Worm (Caenorhabditis elegans) whole organism, L3 larva: ENCODE measurements around the gene F02E11.7.

Experiments used
- R02D3.7 ChIP-seq: fragments of 150-350 bp; optimal IDR thresholded peaks from 2 replicates; lab custom pipeline; 2014; ENCODE audit warnings: missing biosample characterization, missing genetic modification characterization
- ZK546.5 ChIP-seq: sonication (generic microtip); optimal IDR thresholded peaks from 2 replicates; lab custom pipeline; 2017; ENCODE audit warnings: missing biosample characterization, missing genetic modification characterization
- aly-2 ChIP-seq: fragments of 150-350 bp; optimal IDR thresholded peaks from 2 replicates; lab custom pipeline; 2014; ENCODE audit warnings: missing biosample characterization, missing genetic modification characterization
- ama-1 ChIP-seq: fragments of 150-350 bp; optimal IDR thresholded peaks from 2 replicates; lab custom pipeline; 2018
- ceh-28 ChIP-seq: fragments of 150-350 bp; optimal IDR thresholded peaks from 2 replicates; lab custom pipeline; 2014; ENCODE audit warnings: missing biosample characterization, missing genetic modification reagents, missing genetic modification characterization
- ceh-82 ChIP-seq: fragments of 150-350 bp; optimal IDR thresholded peaks from 2 replicates; lab custom pipeline; 2014; ENCODE audit warnings: missing biosample characterization, missing genetic modification characterization
- ceh-9 ChIP-seq: sonication (generic microtip); optimal IDR thresholded peaks from 2 replicates; lab custom pipeline; 2018; ENCODE audit warnings: missing biosample characterization, missing genetic modification characterization
- egl-27 ChIP-seq: sonication (generic microtip); optimal IDR thresholded peaks from 4 replicates; lab custom pipeline; 2017; ENCODE audit warnings: missing biosample characterization, missing genetic modification reagents, missing genetic modification characterization
- egl-5 ChIP-seq: fragments of 150-350 bp; optimal IDR thresholded peaks from 2 replicates; lab custom pipeline; 2017; ENCODE audit warnings: missing biosample characterization, missing genetic modification reagents, missing genetic modification characterization, inconsistent platforms
- elt-1 ChIP-seq: fragments of 150-350 bp; optimal IDR thresholded peaks from 2 replicates; lab custom pipeline; 2014; ENCODE audit warnings: missing biosample characterization, missing genetic modification characterization
- elt-2 ChIP-seq: sonication (generic microtip); optimal IDR thresholded peaks from 2 replicates; lab custom pipeline; 2016; ENCODE audit warnings: missing genetic modification reagents, mild to moderate bottlenecking, missing genetic modification characterization, missing compliant biosample characterization
- elt-3 ChIP-seq, 3 experiments: fragments of 150-350 bp in 1 of 3; sonication (generic microtip) in 2 of 3; optimal IDR thresholded peaks; 2 replicates in 2 of 3; 4 replicates in 1 of 3; lab custom pipeline; 2014 to 2017; ENCODE audit warnings: missing biosample characterization in 3 of 3, missing genetic modification characterization in 3 of 3
- fkh-10 ChIP-seq: sonication (generic microtip); optimal IDR thresholded peaks from 2 replicates; lab custom pipeline; 2017; ENCODE audit warnings: missing biosample characterization, missing genetic modification reagents, missing genetic modification characterization
- fkh-2 ChIP-seq: fragments of 150-350 bp; optimal IDR thresholded peaks from 2 replicates; lab custom pipeline; 2014; ENCODE audit warnings: missing biosample characterization, missing genetic modification reagents, missing genetic modification characterization
- fos-1 ChIP-seq: fragments of 150-350 bp; optimal IDR thresholded peaks from 2 replicates; lab custom pipeline; 2014; ENCODE audit warnings: missing biosample characterization, missing genetic modification characterization
- hmg-11 ChIP-seq: sonication (generic microtip); optimal IDR thresholded peaks from 2 replicates; lab custom pipeline; 2016; ENCODE audit warnings: missing genetic modification characterization, missing compliant biosample characterization
- jun-1 ChIP-seq: fragments of 150-350 bp; optimal IDR thresholded peaks from 2 replicates; lab custom pipeline; 2014; ENCODE audit warnings: missing biosample characterization, missing genetic modification reagents, missing genetic modification characterization
- lin-15B ChIP-seq: fragments of 150-350 bp; optimal IDR thresholded peaks from 2 replicates; lab custom pipeline; 2014; ENCODE audit warnings: missing biosample characterization, missing genetic modification characterization
- lin-39 ChIP-seq: fragments of 150-350 bp; optimal IDR thresholded peaks from 2 replicates; lab custom pipeline; 2018; ENCODE audit warnings: missing biosample characterization, missing genetic modification reagents, missing genetic modification characterization
- lsy-12 ChIP-seq: sonication (generic microtip); optimal IDR thresholded peaks from 2 replicates; lab custom pipeline; 2016; ENCODE audit warnings: mild to moderate bottlenecking, missing genetic modification characterization, missing compliant biosample characterization
- mdl-1 ChIP-seq: fragments of 150-350 bp; optimal IDR thresholded peaks from 2 replicates; lab custom pipeline; 2014; ENCODE audit warnings: missing biosample characterization, missing genetic modification characterization
- mml-1 ChIP-seq: fragments of 150-350 bp; sonication (generic microtip); optimal IDR thresholded peaks from 3 replicates; lab custom pipeline; 2014; ENCODE audit warnings: missing biosample characterization, missing genetic modification characterization
- nfya-1 ChIP-seq: sonication (generic microtip); optimal IDR thresholded peaks from 2 replicates; lab custom pipeline; 2017; ENCODE audit warnings: missing genetic modification characterization, mild to moderate bottlenecking, missing compliant biosample characterization, antibody characterized with exemption, moderate library complexity; ENCODE audit not compliant: insufficient read depth
- nhr-11 ChIP-seq: fragments of 150-350 bp; optimal IDR thresholded peaks from 2 replicates; lab custom pipeline; 2014; ENCODE audit warnings: missing biosample characterization, missing genetic modification characterization
- nhr-23 ChIP-seq: fragments of 150-350 bp; optimal IDR thresholded peaks from 2 replicates; lab custom pipeline; 2014; ENCODE audit warnings: missing biosample characterization, missing genetic modification reagents, missing genetic modification characterization
- nhr-237 ChIP-seq: fragments of 150-350 bp; optimal IDR thresholded peaks from 2 replicates; lab custom pipeline; 2014; ENCODE audit warnings: missing biosample characterization, missing genetic modification characterization
- nhr-25 ChIP-seq: sonication (generic microtip); optimal IDR thresholded peaks from 2 replicates; lab custom pipeline; 2017; ENCODE audit warnings: missing biosample characterization, missing genetic modification characterization
- nhr-43 ChIP-seq: sonication (generic microtip); optimal IDR thresholded peaks from 2 replicates; lab custom pipeline; 2016; ENCODE audit warnings: mild to moderate bottlenecking, missing genetic modification characterization, missing compliant biosample characterization; ENCODE audit not compliant: poor library complexity, severe bottlenecking
- nhr-67 ChIP-seq: fragments of 150-350 bp; optimal IDR thresholded peaks from 2 replicates; lab custom pipeline; 2014; ENCODE audit warnings: missing biosample characterization, missing genetic modification characterization
- nhr-76 ChIP-seq: fragments of 150-350 bp; sonication (generic microtip); optimal IDR thresholded peaks from 5 replicates; lab custom pipeline; 2014; ENCODE audit warnings: missing biosample characterization, missing genetic modification characterization
- nhr-77 ChIP-seq: fragments of 150-350 bp; optimal IDR thresholded peaks from 2 replicates; lab custom pipeline; 2014; ENCODE audit warnings: missing biosample characterization, missing genetic modification characterization
- pha-4 ChIP-seq: fragments of 150-350 bp; optimal IDR thresholded peaks from 2 replicates; lab custom pipeline; 2014; ENCODE audit warnings: missing biosample characterization, missing genetic modification reagents, missing genetic modification characterization
- pqm-1 ChIP-seq: fragments of 150-350 bp; optimal IDR thresholded peaks from 2 replicates; lab custom pipeline; 2017; ENCODE audit warnings: missing biosample characterization, missing genetic modification characterization, inconsistent platforms
- sea-2 ChIP-seq: fragments of 150-350 bp; sonication (generic microtip); optimal IDR thresholded peaks from 4 replicates; lab custom pipeline; 2014; ENCODE audit warnings: missing biosample characterization, missing genetic modification reagents, missing genetic modification characterization
- tbx-2 ChIP-seq: sonication (generic microtip); optimal IDR thresholded peaks from 2 replicates; lab custom pipeline; 2016; ENCODE audit warnings: mild to moderate bottlenecking, missing genetic modification characterization, missing compliant biosample characterization
- unc-39 ChIP-seq: sonication (generic microtip); optimal IDR thresholded peaks from 4 replicates; lab custom pipeline; 2017; ENCODE audit warnings: missing biosample characterization, missing genetic modification characterization
- unc-62 ChIP-seq: fragments of 150-350 bp; sonication (generic microtip); optimal IDR thresholded peaks from 4 replicates; lab custom pipeline; 2014; ENCODE audit warnings: missing biosample characterization, missing genetic modification reagents, missing genetic modification characterization
- zag-1 ChIP-seq: fragments of 150-350 bp; optimal IDR thresholded peaks from 2 replicates; lab custom pipeline; 2014; ENCODE audit warnings: missing biosample characterization, missing genetic modification characterization
- ztf-11 ChIP-seq: fragments of 150-350 bp; optimal IDR thresholded peaks from 2 replicates; lab custom pipeline; 2014; ENCODE audit warnings: missing biosample characterization, missing genetic modification characterization
- ztf-4 ChIP-seq: fragments of 150-350 bp; optimal IDR thresholded peaks from 2 replicates; lab custom pipeline; 2014; ENCODE audit warnings: missing biosample characterization, missing genetic modification characterization

F02E11.7 gene

ce11 chrII:3277686-3278085, 10.2 kb downstream of the F02E11.7 start, which contains the start of gene F02E11.4:
F02E11.4 (minus strand) TSS chrII:3277786.
- TF ChIP-seq unc-62 (no peak), egl-27 (no peak), lsy-12 (tag; lab: Kevin White, UChicago) (no peak), nhr-23 (tag; lab: Kevin White, UChicago) (no peak), fkh-10 (GFP tag; lab: Kevin White, UChicago) (no peak), elt-3 (tag; optimal IDR thresholded peaks at IDR 0.05; lab: Kevin White, UChicago) (no peak), ceh-9 (tag; lab: Kevin White, UChicago) (no peak), nhr-76 (no peak), mml-1 (tag; lab: Kevin White, UChicago) (no peak), fkh-2 (tag; lab: Kevin White, UChicago) (no peak), ztf-4 (tag; lab: Kevin White, UChicago) (no peak), elt-1 (tag; lab: Kevin White, UChicago) (no peak)
- TF ChIP-seq, all 47 proteins: peak for 0

ce11 chrII:3278634-3279033, 11.2 kb downstream of the F02E11.7 start, which contains the start of gene wht-4:
wht-4 (plus strand) TSS chrII:3278934.
- TF ChIP-seq nhr-11 (tag; lab: Kevin White, UChicago): no peak
- no peak for TF ChIP-seq egl-27
- no peak for TF ChIP-seq aly-2
- TF ChIP-seq fkh-10 (GFP tag; lab: Kevin White, UChicago): no peak
- no peak for TF ChIP-seq unc-39 (tag; lab: Kevin White, UChicago)
- no peak for TF ChIP-seq hmg-11 (tag; lab: Kevin White, UChicago)
- no peak for TF ChIP-seq fos-1
- TF ChIP-seq nhr-77: no peak
- no peak for TF ChIP-seq elt-3 (tag; optimal IDR thresholded peaks at IDR 0.05; lab: Kevin White, UChicago)
- TF ChIP-seq elt-2: no peak
- TF ChIP-seq nhr-237 (tag; lab: Kevin White, UChicago): no peak
- TF ChIP-seq ama-1 (lab: Kevin White, UChicago): no peak
- TF ChIP-seq R02D3.7 (tag; lab: Kevin White, UChicago): no peak
- TF ChIP-seq ztf-11: no peak
- TF ChIP-seq nhr-23 (tag; lab: Kevin White, UChicago): no peak
- TF ChIP-seq nhr-43 (tag; lab: Kevin White, UChicago): no peak
- no peak for TF ChIP-seq tbx-2 (tag; lab: Kevin White, UChicago)
- TF ChIP-seq ceh-9 (tag; lab: Kevin White, UChicago): no peak
- no peak for TF ChIP-seq nhr-25

- TF ChIP-seq tbx-2 (tag; lab: Kevin White, UChicago): no peak
- TF ChIP-seq lin-39 (tag; lab: Kevin White, UChicago): no peak
- TF ChIP-seq ceh-9 (tag; lab: Kevin White, UChicago): no peak
- no peak for TF ChIP-seq nhr-76
These were observed 14.9 kb downstream of the F02E11.7 start, which contains the start of gene nep-13 for ce11 chrII:3282353-3282752. nep-13 (plus strand) TSS chrII:3282653.

DNA sequence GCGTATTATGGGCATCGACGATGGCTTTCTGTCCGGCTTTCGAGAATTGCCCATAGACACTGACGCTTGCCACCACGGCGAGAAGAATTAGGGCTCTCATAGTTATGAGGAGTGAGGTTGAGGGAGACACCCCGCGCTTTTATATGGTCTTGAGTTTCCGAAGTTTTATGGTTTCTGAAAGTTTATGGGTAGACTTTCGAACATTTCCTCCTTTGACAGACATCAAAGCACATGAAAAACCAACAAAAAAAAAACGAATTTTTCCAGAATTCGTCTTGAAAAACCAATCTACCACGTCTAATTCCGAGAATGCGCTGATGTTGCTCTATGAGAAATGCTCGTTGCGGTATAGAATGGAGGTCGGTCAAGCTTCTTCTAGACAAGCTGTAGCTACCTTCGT, 17.1 kb downstream of the F02E11.7 start, which contains the start of gene scl-15:
Gene scl-15 (minus strand): TSS at position 101 of the 400 bp plus-strand sequence.
- TF ChIP-seq mdl-1 (tag; lab: Kevin White, UChicago): no peak
- no peak for TF ChIP-seq unc-39 (tag; lab: Kevin White, UChicago)
- no peak for TF ChIP-seq ceh-28 (tag; lab: Kevin White, UChicago)
- no peak for TF ChIP-seq pha-4 (tag; lab: Kevin White, UChicago)
- no peak for TF ChIP-seq elt-1 (tag; lab: Kevin White, UChicago)
- TF ChIP-seq nhr-25: no peak
- no peak for TF ChIP-seq ZK546.5 (tag; lab: Kevin White, UChicago)
- no peak for TF ChIP-seq ceh-82
- TF ChIP-seq tbx-2 (tag; lab: Kevin White, UChicago): no peak
- TF ChIP-seq sea-2 (GFP tag; lab: Kevin White, UChicago): no peak
- no peak for TF ChIP-seq elt-3 (tag; optimal IDR thresholded peaks at IDR 0.05; lab: Kevin White, UChicago)
- no peak for TF ChIP-seq pqm-1
- TF ChIP-seq egl-27: no peak
- no peak for TF ChIP-seq fkh-2 (tag; lab: Kevin White, UChicago)
- no peak for TF ChIP-seq nhr-67 (tag; lab: Kevin White, UChicago)

DNA sequence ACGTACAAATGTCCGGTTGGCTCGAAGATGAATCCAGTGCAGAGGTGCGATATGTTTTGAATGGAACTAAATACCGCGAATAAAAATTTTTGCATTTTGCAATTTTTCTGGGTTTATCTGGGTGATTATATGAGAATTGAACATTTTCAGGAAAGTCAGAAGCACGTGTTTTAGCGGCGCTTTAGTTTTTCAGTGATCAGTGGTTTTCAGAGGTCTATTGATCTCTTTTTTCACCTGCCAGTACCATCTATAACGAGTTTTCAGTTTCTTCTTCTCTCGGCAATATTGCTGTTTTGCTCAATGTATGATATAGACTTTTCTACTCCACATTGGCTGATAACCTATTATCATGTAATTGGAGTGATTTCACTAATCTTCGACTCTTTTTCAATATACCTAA, 19.6 kb downstream of the F02E11.7 start, which contains the start of gene sri-63:
Gene sri-63 (plus strand): TSS at position 301 of the 400 bp plus-strand sequence.
- TF ChIP-seq pqm-1 (no peak), fos-1 (no peak), mml-1 (tag; lab: Kevin White, UChicago) (no peak), elt-1 (tag; lab: Kevin White, UChicago) (no peak), sea-2 (GFP tag; lab: Kevin White, UChicago) (no peak), nhr-67 (tag; lab: Kevin White, UChicago) (no peak), lin-15B (no peak), unc-62 (no peak), egl-5 (tag; lab: Kevin White, UChicago) (no peak), zag-1 (no peak), nhr-23 (tag; lab: Kevin White, UChicago) (no peak), R02D3.7 (tag; lab: Kevin White, UChicago) (no peak), nhr-11 (tag; lab: Kevin White, UChicago) (no peak), elt-2 (no peak), nhr-237 (tag; lab: Kevin White, UChicago) (no peak), ztf-11 (no peak), nfya-1 (tag; lab: Kevin White, UChicago) (no peak), lsy-12 (tag; lab: Kevin White, UChicago) (no peak), jun-1 (tag; lab: Kevin White, UChicago) (no peak)
